Worm (Caenorhabditis elegans) whole organism, mixed stage, embryonic: ENCODE data around the gene F26G1.11.

Experiments
- elt-1 ChIP-seq: sonication (generic microtip); optimal IDR thresholded peaks from 2 replicates; lab custom pipeline; 2017; ENCODE audit warnings: missing genetic modification characterization, mild to moderate bottlenecking, missing compliant biosample characterization, antibody characterized with exemption, moderate library complexity, borderline replicate concordance; ENCODE audit not compliant: insufficient read depth
- elt-3 ChIP-seq: fragments of 150-350 bp; optimal IDR thresholded peaks from 2 replicates; lab custom pipeline; 2014; ENCODE audit warnings: missing biosample characterization, missing genetic modification characterization
- hlh-1 ChIP-seq: fragments of 150-350 bp; optimal IDR thresholded peaks from 2 replicates; lab custom pipeline; 2014; ENCODE audit warnings: missing biosample characterization, missing genetic modification reagents, missing genetic modification characterization
- pha-4 ChIP-seq: fragments of 150-350 bp; optimal IDR thresholded peaks from 2 replicates; lab custom pipeline; 2018; ENCODE audit warnings: missing biosample characterization, missing genetic modification reagents, missing genetic modification characterization
- snpc-4 ChIP-seq: fragments of 150-350 bp; optimal IDR thresholded peaks from 2 replicates; lab custom pipeline; 2014; ENCODE audit warnings: missing biosample characterization, missing genetic modification characterization
- unc-62 ChIP-seq: fragments of 150-350 bp; optimal IDR thresholded peaks from 2 replicates; lab custom pipeline; 2014; ENCODE audit warnings: missing biosample characterization, missing genetic modification reagents, missing genetic modification characterization
- ztf-11 ChIP-seq: fragments of 150-350 bp; optimal IDR thresholded peaks from 2 replicates; lab custom pipeline; 2014; ENCODE audit warnings: missing biosample characterization, missing genetic modification characterization

DNA sequence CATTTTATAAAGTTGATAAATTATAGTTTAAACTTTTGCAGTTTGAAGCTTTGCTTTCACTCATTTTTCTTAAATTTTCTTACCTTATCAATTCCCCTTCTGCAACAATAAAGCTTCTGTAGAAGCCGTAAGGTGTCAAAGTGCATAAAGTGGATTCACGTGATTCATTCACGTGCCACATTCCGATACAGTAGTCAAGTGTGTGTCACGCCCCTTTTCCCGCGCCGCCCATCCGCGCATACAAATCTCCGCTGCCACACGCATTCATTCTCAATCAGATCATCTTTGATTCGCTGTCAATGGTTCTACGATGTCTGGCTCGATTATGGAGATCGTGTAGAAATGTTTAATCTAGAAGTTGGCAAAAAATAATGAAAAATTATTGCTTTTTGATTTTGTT, 29.9 kb upstream of the F26G1.11 start:
- TF ChIP-seq elt-1: no peak
- no peak for TF ChIP-seq hlh-1 (tag; lab: Kevin White, UChicago)
- TF ChIP-seq ztf-11 (tag; lab: Kevin White, UChicago): no peak
- TF ChIP-seq snpc-4 (tag; lab: Kevin White, UChicago): no peak
- no peak for TF ChIP-seq pha-4 (tag; lab: Kevin White, UChicago)
- TF ChIP-seq unc-62 (GFP tag; lab: Kevin White, UChicago): no peak
- no peak for TF ChIP-seq elt-3 (tag; lab: Kevin White, UChicago)
